Worm (Caenorhabditis elegans): ENCODE data around the gene sru-4.
A peak's percentile ranks its signal among the peaks of the same experiment; 100 is the strongest.

DNA sequence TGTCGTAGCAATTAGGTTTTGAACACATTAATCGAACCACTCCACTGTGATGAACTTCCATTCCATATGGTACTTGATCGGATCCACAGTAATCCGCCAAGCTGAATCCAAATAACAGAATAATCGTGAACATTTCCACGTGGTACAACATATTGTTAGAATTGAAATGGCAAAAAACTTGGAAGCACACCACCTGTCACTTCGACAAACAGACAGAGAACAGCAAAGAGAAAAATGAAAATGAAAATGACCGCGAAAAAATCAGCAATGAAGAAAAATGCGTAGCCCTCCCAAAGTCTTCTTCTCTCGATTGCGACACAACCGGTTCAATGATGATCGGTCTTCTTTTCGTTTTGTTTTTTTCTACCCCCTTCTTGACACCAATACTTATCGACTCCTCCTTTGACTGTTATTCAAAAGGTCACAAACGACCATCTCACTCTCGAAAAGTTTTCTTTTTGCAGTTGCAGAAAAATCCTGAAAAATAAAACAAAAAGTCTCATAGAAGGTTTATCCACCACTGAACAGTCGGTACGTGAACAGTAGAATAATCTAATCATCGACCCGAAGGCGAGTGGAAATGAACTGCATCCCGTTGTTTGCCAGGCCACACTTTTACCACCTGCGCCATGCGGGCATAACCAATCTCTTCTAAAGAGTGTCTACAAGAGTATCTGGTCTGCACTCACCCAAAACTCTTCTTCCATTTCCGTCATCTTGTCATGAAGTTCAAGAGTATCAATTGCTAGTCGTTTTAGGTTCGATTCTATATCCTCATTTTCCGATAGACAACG, 20.9 kb upstream of the sru-4 start, which contains the start of gene wrt-3:
- TF ChIP-seq unc-62 (GFP tag; optimal IDR thresholded peaks at IDR 0.05), result no peak
- peak; percentile 15 for TF ChIP-seq nhr-11 (tag; optimal IDR thresholded peaks at IDR 0.05)
- no peak for TF ChIP-seq elt-3 (tag; optimal IDR thresholded peaks at IDR 0.05)
- TF ChIP-seq ama-1 (optimal IDR thresholded peaks at IDR 0.05), result no peak
- no peak for TF ChIP-seq nhr-237 (tag; optimal IDR thresholded peaks at IDR 0.05)
- no peak for TF ChIP-seq nhr-12 (tag; optimal IDR thresholded peaks at IDR 0.05)

Measured in whole organism, L2 larva.